Fruit fly (Drosophila melanogaster) whole organism, wandering third instar larva: ENCODE results near the gene nes.

Experiments used
- Abd-B ChIP-seq: fragments of >200 bp; optimal IDR thresholded peaks from 2 replicates; lab custom pipeline; 2017; ENCODE audit warnings: missing biosample characterization, missing genetic modification characterization
- CG32264 ChIP-seq: fragments of 200-800 bp; sonication (Bioruptor generic); optimal IDR thresholded peaks from 2 replicates; lab custom pipeline; 2016; ENCODE audit warnings: missing biosample characterization, missing genetic modification characterization
- CrebA ChIP-seq: fragments of 200-800 bp; sonication (Bioruptor generic); optimal IDR thresholded peaks from 2 replicates; lab custom pipeline; 2016; ENCODE audit warnings: missing biosample characterization, mild to moderate bottlenecking, missing genetic modification characterization, borderline replicate concordance
- Dif ChIP-seq: fragments of 200-275, 200-300 bp; sonication (Bioruptor generic); optimal IDR thresholded peaks from 2 replicates; lab custom pipeline; 2018; ENCODE audit warnings: missing biosample characterization, missing genetic modification characterization; ENCODE audit not compliant: partially characterized antibody
- GATAd ChIP-seq: sonication (Bioruptor generic); optimal IDR thresholded peaks from 2 replicates; lab custom pipeline; 2016; ENCODE audit warnings: missing biosample characterization, missing genetic modification characterization
- HLH106 ChIP-seq: fragments of 200-800 bp; optimal IDR thresholded peaks from 3 replicates; lab custom pipeline; 2019; ENCODE audit warnings: missing biosample characterization, mild to moderate bottlenecking, missing genetic modification characterization, moderate library complexity
- Hr78 ChIP-seq: fragments of >200 bp; optimal IDR thresholded peaks from 2 replicates; lab custom pipeline; 2017; ENCODE audit warnings: missing biosample characterization, missing genetic modification characterization
- Hr83 ChIP-seq: fragments of 200-300 bp; sonication (Bioruptor generic); optimal IDR thresholded peaks from 2 replicates; lab custom pipeline; 2016; ENCODE audit warnings: missing biosample characterization, mild to moderate bottlenecking, missing genetic modification characterization, moderate library complexity; ENCODE audit not compliant: poor library complexity, severe bottlenecking
- Jra ChIP-seq: sonication (Bioruptor generic); optimal IDR thresholded peaks from 2 replicates; lab custom pipeline; 2016; ENCODE audit warnings: missing biosample characterization, missing genetic modification characterization
- Mio ChIP-seq: sonication (Bioruptor generic); optimal IDR thresholded peaks from 2 replicates; lab custom pipeline; 2016; ENCODE audit warnings: missing biosample characterization, missing genetic modification characterization
- Myc ChIP-seq: fragments of >200 bp; optimal IDR thresholded peaks from 2 replicates; lab custom pipeline; 2017
- N ChIP-seq: fragments of >200 bp; optimal IDR thresholded peaks from 2 replicates; lab custom pipeline; 2018; ENCODE audit warnings: missing biosample characterization, missing external identifiers, missing genetic modification characterization
- OdsH ChIP-seq: fragments of 200-800 bp; sonication (Bioruptor generic); optimal IDR thresholded peaks from 2 replicates; lab custom pipeline; 2016; ENCODE audit warnings: missing biosample characterization, mild to moderate bottlenecking, missing genetic modification characterization
- Sp1 ChIP-seq: fragments of 200-800 bp; sonication (Bioruptor generic); optimal IDR thresholded peaks from 3 replicates; lab custom pipeline; 2019; ENCODE audit warnings: missing biosample characterization, mild to moderate bottlenecking, missing genetic modification characterization, moderate library complexity
- Vsx2 ChIP-seq: fragments of 200-300, 225-300 bp; sonication (Bioruptor generic); optimal IDR thresholded peaks from 2 replicates; lab custom pipeline; 2018; ENCODE audit warnings: missing biosample characterization, missing genetic modification characterization; ENCODE audit not compliant: partially characterized antibody
- br ChIP-seq: fragments of 200-800 bp; sonication (Bioruptor generic); optimal IDR thresholded peaks from 2 replicates; lab custom pipeline; 2016; ENCODE audit warnings: missing biosample characterization, missing genetic modification characterization
- dl ChIP-seq, 2 experiments: fragments of 175-275, 200-275 bp in 1 of 2; fragments of 200-275 bp in 1 of 2; sonication (Bioruptor generic); optimal IDR thresholded peaks; lab custom pipeline; 2018; ENCODE audit warnings: mild to moderate bottlenecking in 2 of 2, missing biosample characterization in 2 of 2, missing genetic modification characterization in 2 of 2, moderate library complexity in 2 of 2; ENCODE audit not compliant: partially characterized antibody in 2 of 2, insufficient read depth in 1 of 2
- dmrt93B ChIP-seq: fragments of 200-800 bp; sonication (Bioruptor generic); optimal IDR thresholded peaks from 2 replicates; lab custom pipeline; 2018; ENCODE audit warnings: missing biosample characterization, mild to moderate bottlenecking, missing genetic modification characterization
- dsf ChIP-seq: sonication (Bioruptor generic); optimal IDR thresholded peaks from 2 replicates; lab custom pipeline; 2016; ENCODE audit warnings: missing biosample characterization, missing genetic modification characterization, borderline replicate concordance
- ey ChIP-seq: fragments of 200-800 bp; sonication (Bioruptor generic); optimal IDR thresholded peaks from 2 replicates; lab custom pipeline; 2016; ENCODE audit warnings: missing biosample characterization, missing genetic modification characterization
- foxo ChIP-seq, 2 experiments: fragments of 200-800 bp; sonication (Bioruptor generic); optimal IDR thresholded peaks; 2 replicates in 1 of 2; 3 replicates in 1 of 2; lab custom pipeline; 2016 to 2017; ENCODE audit warnings: missing biosample characterization in 2 of 2, missing genetic modification characterization in 2 of 2
- h ChIP-seq: fragments of 200-800 bp; sonication (Bioruptor generic); optimal IDR thresholded peaks from 3 replicates; lab custom pipeline; 2016; ENCODE audit warnings: missing biosample characterization, mild to moderate bottlenecking, missing genetic modification characterization
- jim ChIP-seq: fragments of 175-275, 200-325 bp; sonication (Bioruptor generic); optimal IDR thresholded peaks from 2 replicates; lab custom pipeline; 2016; ENCODE audit warnings: missing biosample characterization, mild to moderate bottlenecking, missing genetic modification characterization
- lola ChIP-seq: fragments of >200 bp; optimal IDR thresholded peaks from 2 replicates; lab custom pipeline; 2017; ENCODE audit warnings: missing biosample characterization, missing genetic modification characterization
- pan ChIP-seq: fragments of >200 bp; optimal IDR thresholded peaks from 2 replicates; lab custom pipeline; 2017
- psq ChIP-seq: fragments of 200-800 bp; sonication (Bioruptor generic); optimal IDR thresholded peaks from 3 replicates; lab custom pipeline; 2017; ENCODE audit warnings: missing biosample characterization, mild to moderate bottlenecking, missing genetic modification characterization, moderate library complexity
- sage ChIP-seq: fragments of 200-800 bp; sonication (Bioruptor generic); optimal IDR thresholded peaks from 2 replicates; lab custom pipeline; 2016; ENCODE audit warnings: missing biosample characterization, mild to moderate bottlenecking, missing genetic modification characterization
- tai ChIP-seq: sonication (Bioruptor generic); optimal IDR thresholded peaks from 2 replicates; lab custom pipeline; 2016; ENCODE audit warnings: missing biosample characterization, missing genetic modification characterization
- usp ChIP-seq: fragments of >200 bp; optimal IDR thresholded peaks from 2 replicates; lab custom pipeline; 2017; ENCODE audit warnings: missing biosample characterization, missing genetic modification characterization
- woc ChIP-seq: sonication (Bioruptor generic); optimal IDR thresholded peaks from 2 replicates; lab custom pipeline; 2016; ENCODE audit warnings: missing biosample characterization, mild to moderate bottlenecking, missing genetic modification characterization

nes gene

DNA sequence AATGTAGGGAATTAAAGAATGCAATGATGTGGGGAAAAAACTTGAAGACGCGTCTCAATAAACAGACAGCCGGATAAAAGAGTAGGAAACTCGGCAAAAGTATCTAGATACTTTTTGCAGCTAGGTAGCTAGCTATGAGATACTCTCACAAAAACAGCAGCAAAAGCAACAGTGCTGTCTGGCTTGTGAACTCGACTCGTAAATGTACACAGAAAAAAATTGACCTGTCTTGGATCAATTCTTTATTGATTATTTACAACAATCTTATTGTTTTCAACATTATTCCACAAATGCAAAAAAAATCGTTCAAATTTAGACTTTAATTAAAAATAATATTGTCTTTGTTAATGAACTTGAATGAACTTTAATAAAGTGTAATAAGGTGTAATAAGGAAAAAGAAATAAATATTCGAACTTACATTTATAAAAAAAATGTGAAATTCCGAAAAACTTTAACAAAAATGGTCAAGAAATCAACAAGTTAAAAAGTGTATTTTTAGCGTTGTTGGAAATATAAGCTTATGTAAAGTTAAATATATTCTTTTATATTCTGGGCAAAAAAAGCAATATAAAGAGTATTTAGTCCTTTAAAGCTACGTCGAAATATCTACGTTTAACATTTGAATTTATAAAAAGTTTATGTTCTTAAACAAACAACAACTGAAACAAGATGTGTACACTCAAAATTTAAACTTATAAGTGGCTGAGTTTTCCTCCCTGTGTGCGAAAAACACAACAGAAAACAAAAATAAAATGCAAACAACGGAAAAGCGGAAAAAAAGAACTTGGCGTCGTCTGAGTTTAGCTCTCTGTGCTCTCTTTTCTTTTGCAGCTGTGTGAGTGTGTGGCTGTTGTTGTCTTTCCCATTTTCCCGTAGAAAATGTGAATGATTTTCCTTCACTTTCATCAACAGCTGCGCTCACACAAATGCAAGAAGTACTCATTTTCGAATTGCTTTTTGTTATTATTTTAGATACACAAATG, 26.4 kb downstream of the nes start:
- no peak for TF ChIP-seq woc (GFP tag; lab: Kevin White, UChicago)
- no peak for TF ChIP-seq Abd-B
- no peak for TF ChIP-seq dmrt93B
- TF ChIP-seq ey = no peak
- no peak for TF ChIP-seq OdsH (GFP tag; lab: Kevin White, UChicago)

DNA sequence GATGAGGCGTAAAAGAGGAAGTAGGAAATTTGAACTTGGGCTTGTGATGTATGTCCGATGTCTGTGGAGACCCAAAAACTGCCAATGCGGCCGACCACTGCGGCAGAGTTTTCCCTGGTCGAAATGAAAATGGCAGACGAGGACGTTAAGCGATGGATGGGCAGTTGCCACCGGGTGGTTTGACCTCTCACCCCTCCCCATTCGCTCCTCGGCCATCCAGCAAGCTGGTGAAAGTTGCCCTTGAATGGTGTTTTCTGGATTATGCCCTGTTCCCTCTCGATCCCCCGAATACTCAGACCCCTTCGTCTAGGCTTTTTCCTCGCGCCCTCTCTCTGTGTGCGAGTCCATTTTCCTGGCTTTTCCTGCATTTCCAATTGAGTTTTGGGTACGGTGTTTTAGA, 28.9 kb downstream of the nes start:
- TF ChIP-seq Hr83 (GFP tag; lab: Kevin White, UChicago) (no peak), N (GFP tag; lab: Kevin White, UChicago) (no peak), Sp1 (no peak), ey (no peak), psq (GFP tag; lab: Kevin White, UChicago) (no peak), foxo (GFP tag; optimal IDR thresholded peaks at IDR 0.05; lab: Kevin White, UChicago) (no peak), woc (GFP tag; lab: Kevin White, UChicago) (no peak), OdsH (GFP tag; lab: Kevin White, UChicago) (no peak), h (GFP tag; lab: Kevin White, UChicago) (no peak), CG32264 (no peak), Vsx2 (no peak), CrebA (no peak), dsf (GFP tag; lab: Kevin White, UChicago) (no peak), sage (GFP tag; lab: Kevin White, UChicago) (no peak), Mio (GFP tag; lab: Kevin White, UChicago) (no peak), lola (GFP tag; lab: Kevin White, UChicago) (no peak)

DNA sequence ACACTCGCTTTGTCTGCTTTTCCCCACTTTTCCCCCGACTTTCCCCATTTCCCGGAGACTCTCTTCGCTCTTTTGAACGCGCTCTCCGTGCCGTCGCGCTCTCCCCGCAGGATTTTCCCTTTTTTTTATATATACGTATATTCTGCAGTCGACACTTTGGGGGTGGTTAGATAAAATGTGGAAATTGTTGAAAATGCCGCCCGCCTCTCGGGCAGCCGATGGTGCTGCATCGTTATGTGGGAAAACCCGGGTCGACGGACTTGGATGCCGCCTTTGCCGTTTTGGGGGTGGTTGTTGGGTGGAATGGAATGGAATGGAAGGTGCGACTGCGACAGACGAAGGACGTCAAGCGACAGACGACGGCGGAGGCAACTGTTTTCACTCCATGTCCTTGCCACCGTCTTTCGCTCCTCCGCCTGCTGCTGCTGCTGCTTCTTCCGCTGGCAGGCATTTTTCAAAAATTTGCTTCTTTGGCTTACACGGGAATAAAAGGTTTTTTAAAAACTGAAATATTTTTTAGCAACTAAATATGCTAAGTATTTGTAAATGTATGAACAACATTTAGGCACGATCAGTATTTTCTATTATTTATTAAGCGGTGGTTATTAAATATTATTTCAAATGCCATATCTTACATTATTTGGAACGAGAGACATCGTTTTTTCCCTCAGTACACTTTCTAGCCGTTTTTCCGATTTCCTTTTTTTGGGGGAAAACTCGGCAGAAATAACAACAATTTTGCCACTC, 29.5 kb downstream of the nes start:
- TF ChIP-seq foxo (GFP tag; optimal IDR thresholded peaks at IDR 0.05; lab: Kevin White, UChicago) (peak in 1 of 2 experiments; percentile 6), dsf (GFP tag; lab: Kevin White, UChicago) (no peak)

DNA sequence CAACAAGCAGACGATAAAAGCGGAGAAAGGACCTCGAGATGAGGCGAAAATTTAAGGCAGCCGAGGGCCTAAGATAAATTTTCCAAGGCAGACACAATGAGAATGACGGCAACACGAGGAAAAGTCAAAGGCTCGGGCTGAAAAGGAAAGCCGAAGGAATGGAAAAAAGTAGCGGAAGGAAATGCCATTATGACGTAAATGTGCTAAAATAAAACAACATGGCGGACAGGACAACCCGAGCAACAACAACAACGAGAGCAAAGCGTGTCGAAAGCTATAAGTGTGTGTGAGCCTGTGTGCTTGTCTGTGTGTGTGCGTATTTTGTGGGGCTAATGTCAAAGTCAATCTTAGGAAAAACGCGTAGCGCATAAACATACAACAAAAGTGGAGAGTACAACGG, 31.0 kb downstream of the nes start:
- no peak for TF ChIP-seq Myc (lab: Kevin White, UChicago)
- TF ChIP-seq sage (GFP tag; lab: Kevin White, UChicago) = no peak
- TF ChIP-seq, all 38 proteins: peak for 0

DNA sequence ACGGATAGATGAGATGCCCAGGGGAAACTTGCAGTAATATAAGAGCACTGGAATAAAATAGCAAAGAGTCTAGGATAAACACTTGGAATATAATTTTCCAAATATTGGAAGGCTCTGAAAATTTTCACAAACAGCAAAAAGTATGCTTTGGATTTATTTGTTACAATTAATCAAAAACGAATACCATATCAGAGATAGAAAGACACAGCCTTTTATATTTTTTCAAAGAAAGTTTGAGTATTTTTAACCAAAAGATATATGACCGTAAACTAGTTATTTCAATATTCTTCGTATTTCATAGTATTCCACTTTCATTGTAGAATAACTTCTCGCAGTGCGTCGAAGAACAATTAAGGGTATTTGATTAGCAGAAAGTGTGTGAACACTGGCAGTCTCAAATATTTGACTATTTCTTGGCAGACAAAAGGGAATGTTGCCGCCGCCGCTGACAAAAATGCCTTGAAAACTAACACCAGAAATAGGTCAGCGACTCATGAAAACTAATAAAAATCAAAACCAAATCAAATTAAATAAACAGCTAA, 31.6 kb downstream of the nes start:
- TF ChIP-seq ey (no peak), Hr78 (GFP tag; lab: Kevin White, UChicago) (no peak), Myc (lab: Kevin White, UChicago) (no peak), Mio (GFP tag; lab: Kevin White, UChicago) (no peak), Jra (GFP tag; lab: Kevin White, UChicago) (no peak), Dif (no peak), dl (GFP tag; optimal IDR thresholded peaks at IDR 0.05; lab: Kevin White, UChicago; ENCODE audit: insufficient read depth in 1 of 2, partially characterized antibody in 2 of 2) (no peak), usp (no peak), pan (lab: Kevin White, UChicago) (no peak), tai (GFP tag; lab: Kevin White, UChicago) (no peak), GATAd (no peak), h (GFP tag; lab: Kevin White, UChicago) (no peak)

DNA sequence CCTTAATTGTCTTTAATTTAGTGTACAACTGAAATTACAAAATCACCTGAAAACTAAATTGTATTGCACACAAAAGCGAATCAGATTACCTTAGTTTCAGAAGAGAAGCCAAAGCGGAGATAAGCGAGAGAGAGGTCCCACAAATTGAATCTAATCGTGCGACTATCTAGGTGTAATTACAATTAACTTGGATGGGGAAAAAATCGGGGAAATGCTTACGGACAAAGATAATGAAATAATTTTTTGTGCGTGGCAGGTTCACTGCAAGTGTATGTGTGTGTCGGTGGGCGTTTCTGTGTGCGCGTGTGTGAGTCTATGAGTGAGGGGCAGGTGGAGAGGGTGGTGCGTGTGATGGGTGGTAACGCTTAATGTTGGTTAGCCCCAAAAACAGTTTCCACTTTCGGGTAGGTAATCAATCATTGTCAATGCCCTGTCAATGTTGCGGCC, 32.1 kb downstream of the nes start:
- TF ChIP-seq HLH106 = no peak
- TF ChIP-seq jim = no peak
- TF ChIP-seq foxo (GFP tag; optimal IDR thresholded peaks at IDR 0.05; lab: Kevin White, UChicago) = no peak
- TF ChIP-seq br (GFP tag; lab: Kevin White, UChicago) = no peak
